Fruit fly (Drosophila melanogaster) whole organism, prepupa: Measurements from ENCODE around the gene Polr3D.
A peak's percentile ranks its signal among the peaks of the same experiment; 100 is the strongest.

Source experiments
- Blimp-1 ChIP-seq: fragments of 200-800 bp; sonication (Bioruptor generic); optimal IDR thresholded peaks from 3 replicates; lab custom pipeline; 2017; ENCODE audit warnings: missing biosample characterization, missing genetic modification characterization, mild to moderate bottlenecking, moderate library complexity, missing genetic modification reagents
- CG10631 ChIP-seq: fragments of 200-800 bp; sonication (Bioruptor generic); optimal IDR thresholded peaks from 2 replicates; lab custom pipeline; 2016; ENCODE audit warnings: missing biosample characterization, missing genetic modification characterization
- CG10669 ChIP-seq: fragments of 200-800 bp; sonication (Bioruptor generic); optimal IDR thresholded peaks from 3 replicates; lab custom pipeline; 2018; ENCODE audit warnings: missing biosample characterization, mild to moderate bottlenecking, missing genetic modification characterization, moderate library complexity
- CG11294 ChIP-seq: fragments of 200-800 bp; sonication (Bioruptor generic); IDR thresholded peaks from 2 replicates; pipeline ENCODE4 v1.3.6; 2022; ENCODE audit warnings: missing biosample characterization, missing genetic modification characterization
- CG11762 ChIP-seq: fragments of 200-800 bp; sonication (Bioruptor generic); optimal IDR thresholded peaks from 3 replicates; lab custom pipeline; 2016; ENCODE audit warnings: missing biosample characterization, missing genetic modification characterization; ENCODE audit not compliant: insufficient read depth
- CG11902 ChIP-seq: fragments of 200-800 bp; sonication (Bioruptor generic); optimal IDR thresholded peaks from 3 replicates; lab custom pipeline; 2016; ENCODE audit warnings: missing biosample characterization, missing genetic modification characterization
- CG15336 ChIP-seq: fragments of 200-800 bp; sonication (Bioruptor generic); IDR thresholded peaks from 2 replicates; pipeline ENCODE4 v1.3.6; 2022; ENCODE audit warnings: missing biosample characterization, missing genetic modification characterization
- CG1621 ChIP-seq: fragments of 200-800 bp; sonication (Bioruptor generic); optimal IDR thresholded peaks from 3 replicates; lab custom pipeline; 2018; ENCODE audit warnings: missing biosample characterization, mild to moderate bottlenecking, missing genetic modification characterization
- CG16779 ChIP-seq: fragments of 200-800 bp; sonication (Bioruptor generic); optimal IDR thresholded peaks from 3 replicates; lab custom pipeline; 2017; ENCODE audit warnings: missing biosample characterization, mild to moderate bottlenecking, missing genetic modification characterization
- CG3032 ChIP-seq: fragments of 200-800 bp; optimal IDR thresholded peaks from 2 replicates; lab custom pipeline; 2019; ENCODE audit warnings: missing biosample characterization, mild to moderate bottlenecking, missing genetic modification characterization, moderate library complexity
- CG32006 ChIP-seq: fragments of 200-800 bp; sonication (Bioruptor generic); optimal IDR thresholded peaks from 3 replicates; lab custom pipeline; 2017; ENCODE audit warnings: missing biosample characterization, mild to moderate bottlenecking, missing genetic modification characterization
- CG3919 ChIP-seq: fragments of 200-800 bp; sonication (Bioruptor generic); optimal IDR thresholded peaks from 3 replicates; lab custom pipeline; 2016; ENCODE audit warnings: missing biosample characterization, missing genetic modification characterization
- CG4318 ChIP-seq: fragments of 200-800 bp; sonication (Bioruptor generic); optimal IDR thresholded peaks from 3 replicates; lab custom pipeline; 2017; ENCODE audit warnings: missing biosample characterization, mild to moderate bottlenecking, missing genetic modification characterization
- CG6163 ChIP-seq: fragments of 200-800 bp; sonication (Bioruptor generic); IDR thresholded peaks from 3 replicates; pipeline ENCODE4 v1.3.6; 2022; ENCODE audit warnings: missing biosample characterization, missing genetic modification characterization
- CG6276 ChIP-seq: fragments of 200-800 bp; sonication (Bioruptor generic); optimal IDR thresholded peaks from 2 replicates; lab custom pipeline; 2017; ENCODE audit warnings: missing biosample characterization, mild to moderate bottlenecking, missing genetic modification characterization
- CG6792 ChIP-seq: fragments of 200-800 bp; sonication (Bioruptor generic); optimal IDR thresholded peaks from 3 replicates; lab custom pipeline; 2016; ENCODE audit warnings: missing biosample characterization, missing genetic modification characterization
- CG6808 ChIP-seq: fragments of 200-800 bp; sonication (Bioruptor generic); optimal IDR thresholded peaks from 3 replicates; lab custom pipeline; 2017; ENCODE audit warnings: missing biosample characterization, missing genetic modification characterization, mild to moderate bottlenecking, moderate library complexity, missing genetic modification reagents
- CG6854 ChIP-seq: fragments of 200-800 bp; sonication (Bioruptor generic); optimal IDR thresholded peaks from 2 replicates; lab custom pipeline; 2017; ENCODE audit warnings: missing biosample characterization, mild to moderate bottlenecking, missing genetic modification characterization
- CG8632 ChIP-seq: fragments of 200-800 bp; sonication (Bioruptor generic); optimal IDR thresholded peaks from 3 replicates; lab custom pipeline; 2016; ENCODE audit warnings: missing biosample characterization, missing genetic modification characterization
- CG9139 ChIP-seq: fragments of 200-800 bp; sonication (Bioruptor generic); optimal IDR thresholded peaks from 3 replicates; lab custom pipeline; 2017; ENCODE audit warnings: missing biosample characterization, mild to moderate bottlenecking, missing genetic modification characterization
- Eip75B ChIP-seq: fragments of 200-800 bp; sonication (Bioruptor generic); optimal IDR thresholded peaks from 3 replicates; lab custom pipeline; 2016; ENCODE audit warnings: missing biosample characterization, missing genetic modification characterization
- Eip93F ChIP-seq: fragments of 200-800 bp; sonication (Bioruptor generic); optimal IDR thresholded peaks from 2 replicates; lab custom pipeline; 2016; ENCODE audit warnings: missing biosample characterization, mild to moderate bottlenecking, missing genetic modification characterization
- Gug ChIP-seq: fragments of 200-800 bp; sonication (Bioruptor generic); IDR thresholded peaks from 2 replicates; pipeline ENCODE4 v1.3.6; 2022; ENCODE audit warnings: missing biosample characterization, missing genetic modification characterization
- Hr38 ChIP-seq: sonication (Bioruptor generic); optimal IDR thresholded peaks from 2 replicates; lab custom pipeline; 2016; ENCODE audit warnings: missing biosample characterization, missing genetic modification characterization
- Hr4 ChIP-seq: fragments of 200-800 bp; sonication (Bioruptor generic); optimal IDR thresholded peaks from 3 replicates; lab custom pipeline; 2016; ENCODE audit warnings: missing biosample characterization, missing genetic modification characterization
- Lpt ChIP-seq: fragments of 200-800 bp; sonication (Bioruptor generic); optimal IDR thresholded peaks from 3 replicates; lab custom pipeline; 2016; ENCODE audit warnings: missing biosample characterization, missing genetic modification characterization
- OdsH ChIP-seq: fragments of 200-800 bp; sonication (Bioruptor generic); optimal IDR thresholded peaks from 3 replicates; lab custom pipeline; 2016; ENCODE audit warnings: missing biosample characterization, missing genetic modification characterization
- Smox ChIP-seq: fragments of 200-800 bp; sonication (Bioruptor generic); optimal IDR thresholded peaks from 3 replicates; lab custom pipeline; 2016; ENCODE audit warnings: missing biosample characterization, missing genetic modification characterization
- Sox102F ChIP-seq: fragments of 200-800 bp; sonication (Bioruptor generic); optimal IDR thresholded peaks from 2 replicates; lab custom pipeline; 2016; ENCODE audit warnings: missing biosample characterization, mild to moderate bottlenecking, missing genetic modification characterization
- Sox14 ChIP-seq: fragments of 200-800 bp; sonication (Bioruptor generic); optimal IDR thresholded peaks from 3 replicates; lab custom pipeline; 2016; ENCODE audit warnings: missing biosample characterization, missing genetic modification characterization
- achi ChIP-seq: fragments of 200-800 bp; sonication (Bioruptor generic); optimal IDR thresholded peaks from 3 replicates; lab custom pipeline; 2016; ENCODE audit warnings: missing biosample characterization, missing genetic modification characterization
- cyc ChIP-seq: fragments of 200-800 bp; sonication (Bioruptor generic); optimal IDR thresholded peaks from 3 replicates; lab custom pipeline; 2016; ENCODE audit warnings: missing biosample characterization, missing genetic modification characterization
- dsx ChIP-seq: fragments of 200-800 bp; optimal IDR thresholded peaks from 3 replicates; lab custom pipeline; 2019; ENCODE audit warnings: missing biosample characterization, mild to moderate bottlenecking, missing genetic modification characterization, moderate library complexity; ENCODE audit not compliant: poor library complexity, severe bottlenecking
- esn ChIP-seq: fragments of 200-800 bp; sonication (Bioruptor generic); optimal IDR thresholded peaks from 2 replicates; lab custom pipeline; 2016; ENCODE audit warnings: missing biosample characterization, mild to moderate bottlenecking, missing genetic modification characterization, moderate library complexity
- fd59A ChIP-seq: fragments of 200-800 bp; sonication (Bioruptor generic); optimal IDR thresholded peaks from 2 replicates; lab custom pipeline; 2017; ENCODE audit warnings: missing biosample characterization, mild to moderate bottlenecking, missing genetic modification characterization, missing genetic modification reagents
- fd85E ChIP-seq: fragments of 200-800 bp; sonication (Bioruptor generic); optimal IDR thresholded peaks from 3 replicates; lab custom pipeline; 2016; ENCODE audit warnings: missing biosample characterization, missing genetic modification characterization
- fkh ChIP-seq: fragments of 200-800 bp; sonication (Bioruptor generic); optimal IDR thresholded peaks from 3 replicates; lab custom pipeline; 2017; ENCODE audit warnings: missing biosample characterization, mild to moderate bottlenecking, missing genetic modification characterization, moderate library complexity
- lz ChIP-seq: fragments of 200-800 bp; sonication (Bioruptor generic); optimal IDR thresholded peaks from 3 replicates; lab custom pipeline; 2016; ENCODE audit warnings: missing biosample characterization, missing genetic modification characterization
- net ChIP-seq: fragments of 200-800 bp; sonication (Bioruptor generic); optimal IDR thresholded peaks from 3 replicates; lab custom pipeline; 2016; ENCODE audit warnings: missing biosample characterization, missing genetic modification characterization
- salr ChIP-seq, 2 experiments: fragments of 200-800 bp; sonication (Bioruptor generic); optimal IDR thresholded peaks; 3 replicates each; lab custom pipeline; 2016 to 2018; ENCODE audit warnings: missing biosample characterization in 2 of 2, missing genetic modification characterization in 2 of 2, mild to moderate bottlenecking in 1 of 2
- spab ChIP-seq: fragments of 200-800 bp; sonication (Bioruptor generic); optimal IDR thresholded peaks from 2 replicates; lab custom pipeline; 2017; ENCODE audit warnings: missing biosample characterization, mild to moderate bottlenecking, missing genetic modification characterization, missing genetic modification reagents
- ss ChIP-seq, 2 experiments: fragments of 200-800 bp; sonication (Bioruptor generic); optimal IDR thresholded peaks; 2 replicates in 1 of 2; 3 replicates in 1 of 2; lab custom pipeline; 2017 to 2018; ENCODE audit warnings: mild to moderate bottlenecking in 2 of 2, missing biosample characterization in 2 of 2, missing genetic modification characterization in 2 of 2, moderate library complexity in 1 of 2
- svp ChIP-seq: fragments of 200-800 bp; sonication (Bioruptor generic); peaks from one replicate; lab custom pipeline; 2016; ENCODE audit warnings: missing biosample characterization, missing genetic modification characterization
- topi ChIP-seq: fragments of 200-800 bp; sonication (Bioruptor generic); optimal IDR thresholded peaks from 3 replicates; lab custom pipeline; 2016; ENCODE audit warnings: missing biosample characterization, missing genetic modification characterization
- vri ChIP-seq: fragments of 200-800 bp; sonication (Bioruptor generic); optimal IDR thresholded peaks from 3 replicates; lab custom pipeline; 2016; ENCODE audit warnings: missing biosample characterization, mild to moderate bottlenecking, missing genetic modification characterization

Gene Polr3D

dm6 chr3L:18062959-18063510 lies 46.3 kb downstream of the Polr3D start (continued):
- TF ChIP-seq Hr4 (peak; percentile 73), fd59A (GFP tag; lab: Kevin White, UChicago) (peak; percentile 72), CG11762 (GFP tag; lab: Kevin White, UChicago) (peak; percentile 35), CG11294 (GFP tag; lab: Robert Waterston, UW) (peak; percentile 49; the same call in 1 of the 2 replicates), svp (peak; percentile 98), Eip75B (GFP tag; lab: Kevin White, UChicago) (peak; percentile 75), net (peak; percentile 82), lz (GFP tag; lab: Kevin White, UChicago) (no peak), CG6854 (GFP tag; lab: Kevin White, UChicago) (peak; percentile 26), CG9139 (GFP tag; lab: Kevin White, UChicago) (peak; percentile 49), CG6276 (GFP tag; lab: Kevin White, UChicago) (peak; percentile 65), salr (GFP tag; optimal IDR thresholded peaks at IDR 0.05; lab: Kevin White, UChicago) (peak; percentile 56 to 88), OdsH (peak; percentile 77), fkh (GFP tag; lab: Kevin White, UChicago) (peak; percentile 85), achi (peak; percentile 67), CG8632 (peak; percentile 56), cyc (GFP tag; lab: Kevin White, UChicago) (peak; percentile 44)

DNA sequence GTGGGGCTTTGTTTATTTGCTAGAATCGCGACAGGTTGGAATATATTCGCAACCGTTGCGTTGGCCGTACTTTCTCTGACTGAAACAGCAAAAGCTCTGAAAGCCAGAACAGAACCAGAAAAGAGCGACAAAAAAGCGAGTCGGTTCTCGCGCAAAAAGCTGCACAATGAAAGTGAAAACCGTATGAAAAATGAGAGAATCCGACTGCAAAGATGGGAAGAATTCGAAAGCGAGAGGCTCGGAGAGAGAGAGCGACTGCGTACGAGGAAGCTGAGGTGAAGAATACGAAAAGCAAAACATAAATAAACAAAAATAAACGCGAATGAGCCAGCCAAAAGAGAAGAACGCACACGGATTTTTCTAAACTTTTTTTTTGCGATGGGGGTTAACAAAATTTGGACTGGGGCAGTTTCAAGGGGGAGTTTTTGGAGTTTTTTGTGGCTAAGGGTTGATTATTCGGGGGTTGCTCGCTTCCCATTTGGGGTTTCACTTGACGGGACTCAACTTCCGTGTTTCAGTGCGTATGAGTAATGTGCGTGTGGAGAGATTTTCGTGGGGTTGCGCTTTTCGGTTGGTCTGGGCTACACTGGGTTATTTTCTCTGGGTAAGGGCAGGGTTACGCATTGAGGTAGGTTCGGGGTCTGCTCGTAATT lies 47.5 kb downstream of the Polr3D start:
- TF ChIP-seq CG6276 (GFP tag; lab: Kevin White, UChicago) = peak; percentile 49
- TF ChIP-seq Gug = no peak
- TF ChIP-seq achi = no peak
- TF ChIP-seq CG10631 (GFP tag; lab: Kevin White, UChicago) = no peak
- no peak for TF ChIP-seq CG6792
- peak; percentile 30 for TF ChIP-seq esn (GFP tag; lab: Kevin White, UChicago)
- peak; percentile 13 for TF ChIP-seq spab
- TF ChIP-seq Eip75B (GFP tag; lab: Kevin White, UChicago) = peak; percentile 42
- peak; percentile 12 for TF ChIP-seq CG1621 (tag; lab: Kevin White, UChicago)
- TF ChIP-seq Sox102F (GFP tag; lab: Kevin White, UChicago) = peak; percentile 67
- no peak for TF ChIP-seq Hr38 (GFP tag; lab: Kevin White, UChicago)
- TF ChIP-seq cyc (GFP tag; lab: Kevin White, UChicago) = no peak
- peak; percentile 69 for TF ChIP-seq CG9139 (GFP tag; lab: Kevin White, UChicago)
- TF ChIP-seq CG8632 = peak; percentile 25
- TF ChIP-seq CG6808 (GFP tag; lab: Kevin White, UChicago) = peak; percentile 64
- TF ChIP-seq CG6854 (GFP tag; lab: Kevin White, UChicago) = peak; percentile 81
- TF ChIP-seq svp = peak; percentile 31
- TF ChIP-seq CG15336 (GFP tag; lab: Robert Waterston, UW) = peak; percentile 44; the same call in 1 of the 2 replicates
- TF ChIP-seq Blimp-1 (GFP tag; lab: Kevin White, UChicago) = peak; percentile 98
- TF ChIP-seq Sox14 (GFP tag; lab: Kevin White, UChicago) = peak; percentile 8
- no peak for TF ChIP-seq fd85E
- peak; percentile 25 for TF ChIP-seq CG32006 (GFP tag; lab: Kevin White, UChicago)
- TF ChIP-seq CG6163 (GFP tag; lab: Robert Waterston, UW) = peak; percentile 68; the same call in 2 of the 3 replicates
- peak; percentile 32 for TF ChIP-seq CG16779 (tag; lab: Kevin White, UChicago)
- no peak for TF ChIP-seq fd59A (GFP tag; lab: Kevin White, UChicago)
- peak; percentile 0 for TF ChIP-seq CG3919 (GFP tag; lab: Kevin White, UChicago)
- TF ChIP-seq ss (GFP tag; optimal IDR thresholded peaks at IDR 0.05; lab: Kevin White, UChicago) = peak; percentile 62 to 67
- peak; percentile 1 for TF ChIP-seq net
- TF ChIP-seq CG4318 (GFP tag; lab: Kevin White, UChicago) = no peak
- TF ChIP-seq vri (GFP tag; lab: Kevin White, UChicago) = peak; percentile 59
- TF ChIP-seq topi = peak; percentile 7
- peak; percentile 51 for TF ChIP-seq dsx (GFP tag; lab: Kevin White, UChicago)
- TF ChIP-seq CG10669 (GFP tag; lab: Kevin White, UChicago) = peak; percentile 32
- no peak for TF ChIP-seq Lpt (GFP tag; lab: Kevin White, UChicago)
- no peak for TF ChIP-seq CG11762 (GFP tag; lab: Kevin White, UChicago)
- TF ChIP-seq Smox (GFP tag; lab: Kevin White, UChicago) = no peak
- peak; percentile 16 for TF ChIP-seq CG3032 (tag; lab: Kevin White, UChicago)
- peak; percentile 24 for TF ChIP-seq Eip93F (GFP tag; lab: Kevin White, UChicago)
- no peak for TF ChIP-seq CG11902 (GFP tag; lab: Kevin White, UChicago)
- no peak for TF ChIP-seq lz (GFP tag; lab: Kevin White, UChicago)
